Fruit fly (Drosophila melanogaster) whole organism, embryonic: ENCODE results near the gene iav.
A peak's percentile ranks its signal among the peaks of the same experiment; 100 is the strongest.

ENCODE experiments used
- Adf1 ChIP-seq: fragments of 200-800 bp; sonication (Bioruptor generic); IDR thresholded peaks from 2 replicates; pipeline ENCODE4 v1.3.6; 2022; ENCODE audit warnings: missing biosample characterization, missing genetic modification characterization
- Antp ChIP-seq: fragments of 200-800 bp; sonication (Bioruptor generic); optimal IDR thresholded peaks from 3 replicates; lab custom pipeline; 2016; ENCODE audit warnings: missing biosample characterization, missing genetic modification characterization
- Atf6 ChIP-seq: fragments of 200-800 bp; sonication (Bioruptor generic); IDR thresholded peaks from 2 replicates; pipeline ENCODE4 v1.3.6; 2022; ENCODE audit warnings: missing biosample characterization, missing genetic modification characterization
- B-H1 ChIP-seq: fragments of 200-800 bp; sonication (Bioruptor generic); IDR thresholded peaks from 3 replicates; pipeline ENCODE4 v1.3.6; 2022; ENCODE audit warnings: missing biosample characterization, missing genetic modification characterization
- Blimp-1 ChIP-seq: fragments of 200-800 bp; sonication (Bioruptor generic); optimal IDR thresholded peaks from 3 replicates; lab custom pipeline; 2018; ENCODE audit warnings: missing biosample characterization, missing genetic modification characterization, mild to moderate bottlenecking, moderate library complexity, missing genetic modification reagents
- CG12219 ChIP-seq: fragments of 200-800 bp; sonication (Bioruptor generic); optimal IDR thresholded peaks from 3 replicates; lab custom pipeline; 2018; ENCODE audit warnings: missing biosample characterization, mild to moderate bottlenecking, missing genetic modification characterization
- CG1233 ChIP-seq: fragments of 200-800 bp; sonication (Bioruptor generic); optimal IDR thresholded peaks from 4 replicates; lab custom pipeline; 2018; ENCODE audit warnings: missing biosample characterization, mild to moderate bottlenecking, missing genetic modification characterization
- CG12942 ChIP-seq: fragments of 200-800 bp; sonication (Bioruptor generic); optimal IDR thresholded peaks from 3 replicates; lab custom pipeline; 2016; ENCODE audit warnings: missing biosample characterization, missing genetic modification characterization
- CG13894 ChIP-seq: fragments of 200-800 bp; sonication (Bioruptor generic); optimal IDR thresholded peaks from 3 replicates; lab custom pipeline; 2018; ENCODE audit warnings: missing biosample characterization, mild to moderate bottlenecking, missing genetic modification characterization, moderate library complexity
- CG14050 ChIP-seq: fragments of 200-800 bp; sonication (Bioruptor generic); IDR thresholded peaks from 3 replicates; pipeline ENCODE4 v1.3.6; 2022; ENCODE audit warnings: missing biosample characterization, missing genetic modification characterization
- CG14667 ChIP-seq: fragments of 200-800 bp; sonication (Bioruptor generic); IDR thresholded peaks from 2 replicates; pipeline ENCODE4 v1.3.6; 2022; ENCODE audit warnings: missing biosample characterization, missing genetic modification characterization
- CG14710 ChIP-seq: fragments of 200-800 bp; sonication (Bioruptor generic); optimal IDR thresholded peaks from 3 replicates; lab custom pipeline; 2019; ENCODE audit warnings: missing biosample characterization, mild to moderate bottlenecking, missing genetic modification characterization, moderate library complexity
- CG15514 ChIP-seq: fragments of 200-800 bp; sonication (Bioruptor generic); optimal IDR thresholded peaks from 3 replicates; lab custom pipeline; 2017; ENCODE audit warnings: missing biosample characterization, missing genetic modification characterization, mild to moderate bottlenecking, moderate library complexity, missing genetic modification reagents
- CG15601 ChIP-seq: fragments of 200-800 bp; sonication (Bioruptor generic); optimal IDR thresholded peaks from 3 replicates; lab custom pipeline; 2019; ENCODE audit warnings: missing biosample characterization, mild to moderate bottlenecking, missing genetic modification characterization, moderate library complexity
- CG2120 ChIP-seq: fragments of 200-800 bp; sonication (Bioruptor generic); optimal IDR thresholded peaks from 3 replicates; lab custom pipeline; 2016; ENCODE audit warnings: missing biosample characterization, missing genetic modification characterization
- CG2202 ChIP-seq: fragments of 200-800 bp; sonication (Bioruptor generic); optimal IDR thresholded peaks from 2 replicates; lab custom pipeline; 2018; ENCODE audit warnings: missing biosample characterization, mild to moderate bottlenecking, missing genetic modification characterization
- CG31365 ChIP-seq: fragments of 200-800 bp; sonication (Bioruptor generic); optimal IDR thresholded peaks from 2 replicates; lab custom pipeline; 2018; ENCODE audit warnings: missing biosample characterization, mild to moderate bottlenecking, missing genetic modification characterization
- CG3407 ChIP-seq: fragments of 200-800 bp; sonication (Bioruptor generic); optimal IDR thresholded peaks from 2 replicates; lab custom pipeline; 2018; ENCODE audit warnings: missing biosample characterization, mild to moderate bottlenecking, missing genetic modification characterization
- CG4404 ChIP-seq: fragments of 200-800 bp; sonication (Bioruptor generic); IDR thresholded peaks from 2 replicates; pipeline ENCODE4 v1.3.6; 2022; ENCODE audit warnings: missing biosample characterization, missing genetic modification characterization
- CG6654 ChIP-seq: fragments of 200-800 bp; sonication (Bioruptor generic); optimal IDR thresholded peaks from 2 replicates; lab custom pipeline; 2017; ENCODE audit warnings: missing biosample characterization, mild to moderate bottlenecking, missing genetic modification characterization
- CG8924 ChIP-seq: fragments of 200-800 bp; optimal IDR thresholded peaks from 3 replicates; lab custom pipeline; 2019; ENCODE audit warnings: missing biosample characterization, mild to moderate bottlenecking, missing genetic modification characterization, moderate library complexity
- CG9437 ChIP-seq: fragments of 200-800 bp; sonication (Bioruptor generic); optimal IDR thresholded peaks from 2 replicates; lab custom pipeline; 2018; ENCODE audit warnings: missing biosample characterization, mild to moderate bottlenecking, missing genetic modification characterization
- CHES-1-like ChIP-seq: fragments of 200-800 bp; sonication (Bioruptor generic); optimal IDR thresholded peaks from 2 replicates; lab custom pipeline; 2016; ENCODE audit warnings: missing biosample characterization, missing genetic modification characterization
- Doc2 ChIP-seq: fragments of 200-800 bp; sonication (Bioruptor generic); IDR thresholded peaks from 2 replicates; pipeline ENCODE4 v1.3.6; 2022; ENCODE audit warnings: missing biosample characterization, missing genetic modification characterization
- Hmr ChIP-seq: fragments of 200-800 bp; sonication (Bioruptor generic); optimal IDR thresholded peaks from 3 replicates; lab custom pipeline; 2017; ENCODE audit warnings: mild to moderate bottlenecking, missing biosample characterization, missing genetic modification reagents, missing genetic modification characterization
- Jarid2 ChIP-seq: fragments of 200-800 bp; sonication (Bioruptor generic); optimal IDR thresholded peaks from 3 replicates; lab custom pipeline; 2017; ENCODE audit warnings: mild to moderate bottlenecking, missing biosample characterization, missing genetic modification reagents, missing genetic modification characterization
- Lim3 ChIP-seq: fragments of 200-800 bp; sonication (Bioruptor generic); IDR thresholded peaks from 2 replicates; pipeline ENCODE4 v1.3.6; 2022; ENCODE audit warnings: missing biosample characterization, missing genetic modification characterization
- MTF-1 ChIP-seq: fragments of 200-800 bp; sonication (Bioruptor generic); optimal IDR thresholded peaks from 2 replicates; lab custom pipeline; 2018; ENCODE audit warnings: missing biosample characterization, mild to moderate bottlenecking, missing genetic modification characterization, borderline replicate concordance
- Mad ChIP-seq: fragments of 200-800 bp; sonication (Bioruptor generic); optimal IDR thresholded peaks from 2 replicates; lab custom pipeline; 2016; ENCODE audit warnings: missing biosample characterization, missing genetic modification characterization
- Nf-YC ChIP-seq: fragments of 200-800 bp; optimal IDR thresholded peaks from 3 replicates; lab custom pipeline; 2019; ENCODE audit warnings: missing biosample characterization, mild to moderate bottlenecking, missing genetic modification characterization, moderate library complexity
- Ravus ChIP-seq: fragments of 200-800 bp; sonication (Bioruptor generic); IDR thresholded peaks from 2 replicates; pipeline ENCODE4 v1.3.6; 2022; ENCODE audit warnings: missing biosample characterization, missing genetic modification characterization
- Sry-δ ChIP-seq: fragments of 200-800 bp; sonication (Bioruptor generic); optimal IDR thresholded peaks from 2 replicates; lab custom pipeline; 2016; ENCODE audit warnings: missing biosample characterization, missing genetic modification characterization
- Ssrp ChIP-seq: fragments of 200-800 bp; sonication (Bioruptor generic); optimal IDR thresholded peaks from 2 replicates; lab custom pipeline; 2018; ENCODE audit warnings: missing biosample characterization, mild to moderate bottlenecking, missing genetic modification characterization, moderate library complexity
- Stat92E ChIP-seq, 3 experiments: fragments of >200 bp in 2 of 3; fragments of 200-800 bp in 1 of 3; sonication (Bioruptor generic) in 1 of 3; optimal IDR thresholded peaks; 2 replicates each; lab custom pipeline; 2017 to 2019; ENCODE audit warnings: missing biosample characterization in 3 of 3, missing genetic modification characterization in 3 of 3, mild to moderate bottlenecking in 1 of 3, moderate library complexity in 1 of 3
- Xbp1 ChIP-seq: fragments of 200-800 bp; sonication (Bioruptor generic); optimal IDR thresholded peaks from 3 replicates; lab custom pipeline; 2016; ENCODE audit warnings: missing biosample characterization, mild to moderate bottlenecking, missing genetic modification characterization
- ap ChIP-seq: fragments of 200-800 bp; sonication (Bioruptor generic); IDR thresholded peaks from 2 replicates; pipeline ENCODE4 v1.3.6; 2022; ENCODE audit warnings: missing biosample characterization, missing genetic modification characterization
- bsh ChIP-seq, 2 experiments: fragments of 200-800 bp; sonication (Bioruptor generic); optimal IDR thresholded peaks; 2 replicates each; lab custom pipeline; 2017 to 2018; ENCODE audit warnings: mild to moderate bottlenecking in 2 of 2, missing biosample characterization in 2 of 2, missing genetic modification characterization in 2 of 2, moderate library complexity in 1 of 2
- chinmo ChIP-seq: fragments of 200-800 bp; sonication (Bioruptor generic); IDR thresholded peaks from 4 replicates; pipeline ENCODE4 v1.3.6; 2022; ENCODE audit warnings: missing biosample characterization, missing genetic modification characterization; ENCODE audit not compliant: partially characterized antibody
- danr ChIP-seq: fragments of 200-800 bp; sonication (Bioruptor generic); IDR thresholded peaks from 2 replicates; pipeline ENCODE4 v1.3.6; 2022; ENCODE audit warnings: missing biosample characterization, missing genetic modification characterization
- gcm ChIP-seq: fragments of 200-800 bp; sonication (Bioruptor generic); optimal IDR thresholded peaks from 2 replicates; lab custom pipeline; 2019; ENCODE audit warnings: missing biosample characterization, mild to moderate bottlenecking, missing genetic modification characterization, moderate library complexity
- gem ChIP-seq: fragments of 200-800 bp; sonication (Bioruptor generic); optimal IDR thresholded peaks from 2 replicates; lab custom pipeline; 2019; ENCODE audit warnings: missing biosample characterization, mild to moderate bottlenecking, missing genetic modification characterization, moderate library complexity
- gsb-n ChIP-seq: fragments of 200-800 bp; sonication (Bioruptor generic); optimal IDR thresholded peaks from 3 replicates; lab custom pipeline; 2018; ENCODE audit warnings: missing biosample characterization, mild to moderate bottlenecking, missing genetic modification characterization
- jing ChIP-seq: fragments of 200-800 bp; sonication (Bioruptor generic); optimal IDR thresholded peaks from 2 replicates; lab custom pipeline; 2018; ENCODE audit warnings: missing biosample characterization, mild to moderate bottlenecking, missing genetic modification characterization
- peb ChIP-seq: fragments of 200-800 bp; sonication (Bioruptor generic); IDR thresholded peaks from 2 replicates; pipeline ENCODE4 v1.3.6; 2022; ENCODE audit warnings: missing biosample characterization, missing genetic modification characterization
- pros ChIP-seq: fragments of 200-800 bp; sonication (Bioruptor generic); optimal IDR thresholded peaks from 3 replicates; lab custom pipeline; 2019; ENCODE audit warnings: missing biosample characterization, mild to moderate bottlenecking, missing genetic modification characterization, moderate library complexity
- sqz ChIP-seq: fragments of 200-800 bp; sonication (Bioruptor generic); optimal IDR thresholded peaks from 3 replicates; lab custom pipeline; 2018; ENCODE audit warnings: missing biosample characterization, mild to moderate bottlenecking, missing genetic modification characterization
- tap ChIP-seq: fragments of 200-800 bp; optimal IDR thresholded peaks from 3 replicates; lab custom pipeline; 2019; ENCODE audit warnings: missing biosample characterization, mild to moderate bottlenecking, missing genetic modification characterization, moderate library complexity
- tx ChIP-seq: fragments of 200-800 bp; sonication (Bioruptor generic); optimal IDR thresholded peaks from 2 replicates; lab custom pipeline; 2016; ENCODE audit warnings: missing biosample characterization, missing genetic modification characterization
- unc-4 ChIP-seq: fragments of 200-800 bp; sonication (Bioruptor generic); IDR thresholded peaks from 2 replicates; pipeline ENCODE4 v1.3.6; 2022; ENCODE audit warnings: missing biosample characterization, missing genetic modification characterization; ENCODE audit not compliant: partially characterized antibody
- zfh2 ChIP-seq: fragments of 200-800 bp; sonication (Bioruptor generic); optimal IDR thresholded peaks from 2 replicates; lab custom pipeline; 2016; ENCODE audit warnings: missing biosample characterization, missing genetic modification characterization

The iav gene

dm6 chrX:6852574-6852973, 38.8 kb downstream of the iav start (continued):
- TF ChIP-seq chinmo (no peak), bsh (GFP tag; optimal IDR thresholded peaks at IDR 0.05; lab: Kevin White, UChicago) (peak; percentile 65 to 91), tap (tag; lab: Kevin White, UChicago) (peak; percentile 83), tx (GFP tag; lab: Kevin White, UChicago) (peak; percentile 92), CG8924 (peak; percentile 89), CG14710 (tag; lab: Kevin White, UChicago) (peak; percentile 91), Nf-YC (tag; lab: Kevin White, UChicago) (peak; percentile 86), peb (GFP tag; lab: Robert Waterston, UW) (peak; percentile 71), CG14667 (GFP tag; lab: Robert Waterston, UW) (peak; percentile 78), CG3407 (GFP tag; lab: Kevin White, UChicago) (peak; percentile 79), CG31365 (tag; lab: Kevin White, UChicago) (peak; percentile 75), CG12219 (GFP tag; lab: Kevin White, UChicago) (peak; percentile 86), ap (GFP tag; lab: Robert Waterston, UW) (peak; percentile 80), jing (peak; percentile 85), CG9437 (peak; percentile 86), Doc2 (no peak), MTF-1 (peak; percentile 76), unc-4 (peak; percentile 40; the same call in 1 of the 2 replicates), Sry-δ (GFP tag; lab: Kevin White, UChicago) (peak; percentile 76), Jarid2 (peak; percentile 54), pros (GFP tag; lab: Kevin White, UChicago) (no peak), CG14050 (GFP tag; lab: Robert Waterston, UW) (peak; percentile 84), CG6654 (peak; percentile 71), Stat92E (GFP tag; optimal IDR thresholded peaks at IDR 0.05; lab: Kevin White, UChicago) (peak in 1 of 3 experiments; percentile 11), gem (tag; lab: Kevin White, UChicago) (peak; percentile 95), CG12942 (GFP tag; lab: Kevin White, UChicago) (peak; percentile 86), Atf6 (GFP tag; lab: Robert Waterston, UW) (peak; percentile 88), CG2202 (tag; lab: Kevin White, UChicago) (peak; percentile 71), gsb-n (peak; percentile 71), B-H1 (GFP tag; lab: Robert Waterston, UW) (peak; percentile 68), CG4404 (GFP tag; lab: Robert Waterston, UW) (peak; percentile 67), danr (peak; percentile 75; the same call in 1 of the 2 replicates), CG13894 (tag; lab: Kevin White, UChicago) (peak; percentile 94), Lim3 (GFP tag; lab: Robert Waterston, UW) (0 out of 2 replicates have a peak, but pooled peaks have one; percentile 38), gcm (GFP tag; lab: Kevin White, UChicago) (peak; percentile 83), Ssrp (tag; lab: Kevin White, UChicago) (peak; percentile 90), Hmr (GFP tag; lab: Kevin White, UChicago) (peak; percentile 91), Antp (GFP tag; lab: Kevin White, UChicago) (peak; percentile 94), Ravus (peak; percentile 53), CG2120 (GFP tag; lab: Kevin White, UChicago) (peak; percentile 94), Adf1 (peak; percentile 54), Mad (peak; percentile 88), sqz (GFP tag; lab: Kevin White, UChicago) (peak; percentile 79), zfh2 (GFP tag; lab: Kevin White, UChicago) (peak; percentile 93), Xbp1 (GFP tag; lab: Kevin White, UChicago) (peak; percentile 92), CHES-1-like (GFP tag; lab: Kevin White, UChicago) (peak; percentile 92), CG15514 (peak; percentile 92), Blimp-1 (GFP tag; lab: Kevin White, UChicago) (peak; percentile 86), CG15601 (tag; lab: Kevin White, UChicago) (peak; percentile 84), CG1233 (GFP tag; lab: Kevin White, UChicago) (peak; percentile 88)
